Worm (Caenorhabditis elegans): ENCODE data around the gene C30G12.2.
A peak's percentile ranks its signal among the peaks of the same experiment; 100 is the strongest.

Gene C30G12.2

DNA sequence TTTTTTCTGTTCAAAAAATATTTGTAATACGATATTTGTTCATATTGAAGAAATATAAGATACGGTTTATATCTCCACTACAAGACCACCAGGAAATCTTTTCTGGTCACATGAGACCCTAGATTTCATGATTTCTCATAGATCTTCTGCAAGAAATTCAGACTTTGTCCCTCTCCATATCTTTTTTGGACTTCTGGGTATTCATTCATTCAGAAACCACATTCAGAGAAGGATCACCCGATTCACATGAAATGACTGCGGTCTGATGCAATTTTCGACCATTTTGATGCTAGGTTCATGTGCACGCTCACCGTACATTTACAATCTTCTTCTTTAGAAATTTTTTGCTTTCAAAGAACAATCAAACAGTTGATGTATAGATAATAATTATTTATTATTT, 10.4 kb upstream of the C30G12.2 start (continued):
- peak; percentile 22 for TF ChIP-seq nhr-90 (tag; optimal IDR thresholded peaks at IDR 0.05; ENCODE audit: poor library complexity)
- TF ChIP-seq mef-2 (tag; optimal IDR thresholded peaks at IDR 0.05): no peak
- TF ChIP-seq egl-13 (tag; optimal IDR thresholded peaks at IDR 0.05): no peak
- TF ChIP-seq egl-27 (tag; optimal IDR thresholded peaks at IDR 0.05): no peak
- TF ChIP-seq xbp-1 (tag; optimal IDR thresholded peaks at IDR 0.05): no peak
- TF ChIP-seq sptf-1 (tag; optimal IDR thresholded peaks at IDR 0.05): no peak
- TF ChIP-seq ceh-90 (tag; optimal IDR thresholded peaks at IDR 0.05): no peak
- TF ChIP-seq aly-2 (tag; optimal IDR thresholded peaks at IDR 0.05): no peak
- peak; percentile 30 for TF ChIP-seq lin-14 (GFP tag; optimal IDR thresholded peaks at IDR 0.05)
- no peak for TF ChIP-seq nhr-12 (tag; optimal IDR thresholded peaks at IDR 0.05)
- TF ChIP-seq nhr-71 (tag; optimal IDR thresholded peaks at IDR 0.05): peak; percentile 61
- peak; percentile 76 for TF ChIP-seq nhr-20 (tag; optimal IDR thresholded peaks at IDR 0.05)
- no peak for TF ChIP-seq alr-1 (tag; optimal IDR thresholded peaks at IDR 0.05; ENCODE audit: borderline replicate concordance)
- no peak for TF ChIP-seq lin-39 (tag; optimal IDR thresholded peaks at IDR 0.05)
- TF ChIP-seq fkh-10 (GFP tag; optimal IDR thresholded peaks at IDR 0.05): no peak
- no peak for TF ChIP-seq efl-3 (GFP tag; optimal IDR thresholded peaks at IDR 0.05)
- no peak for TF ChIP-seq fkh-4 (tag; optimal IDR thresholded peaks at IDR 0.05; ENCODE audit: borderline replicate concordance)
- no peak for TF ChIP-seq tlp-1 (tag; optimal IDR thresholded peaks at IDR 0.05)
- no peak for TF ChIP-seq unc-30 (tag; optimal IDR thresholded peaks at IDR 0.05)
- no peak for TF ChIP-seq swsn-7 (tag; optimal IDR thresholded peaks at IDR 0.05)
- peak; percentile 25 for TF ChIP-seq tbx-2 (tag; optimal IDR thresholded peaks at IDR 0.05)
- peak; percentile 67 for TF ChIP-seq blmp-1 (tag; optimal IDR thresholded peaks at IDR 0.05)
- TF ChIP-seq mep-1 (tag; optimal IDR thresholded peaks at IDR 0.05): no peak

DNA sequence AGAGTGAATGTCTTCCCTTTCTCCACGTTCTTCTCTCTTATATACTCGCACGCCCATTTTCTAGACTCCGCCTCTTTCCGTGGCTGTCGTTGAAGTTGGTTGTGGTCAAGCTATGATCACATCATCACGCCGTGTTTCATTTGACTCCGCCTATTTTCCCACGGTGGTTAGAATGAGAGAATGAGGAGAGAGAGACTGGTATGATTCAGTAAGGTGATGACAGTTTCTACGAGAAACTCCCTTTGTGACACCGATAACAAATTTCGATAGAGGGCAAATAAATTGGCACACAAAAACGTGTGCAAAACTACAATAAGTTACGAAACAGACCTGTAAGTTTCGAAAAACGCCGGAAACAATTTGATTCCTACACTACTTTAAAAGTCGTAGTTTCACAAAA, 9.6 kb upstream of the C30G12.2 start:
- TF ChIP-seq efl-1 (optimal IDR thresholded peaks at IDR 0.05) (no peak), efl-1 (GFP tag; optimal IDR thresholded peaks at IDR 0.05 in 1 of 2) (peak in 1 of 2 experiments; percentile 23), nhr-71 (tag; optimal IDR thresholded peaks at IDR 0.05) (peak; percentile 5), ceh-82 (tag; optimal IDR thresholded peaks at IDR 0.05) (no peak), xbp-1 (tag; optimal IDR thresholded peaks at IDR 0.05) (no peak), F16B12.6 (tag; optimal IDR thresholded peaks at IDR 0.05) (no peak), jun-1 (tag; optimal IDR thresholded peaks at IDR 0.05) (no peak), nhr-28 (tag; optimal IDR thresholded peaks at IDR 0.05) (peak; percentile 2), nhr-20 (tag; optimal IDR thresholded peaks at IDR 0.05) (peak; percentile 25), lin-14 (GFP tag; optimal IDR thresholded peaks at IDR 0.05) (peak; percentile 13), unc-130 (tag; optimal IDR thresholded peaks at IDR 0.05) (no peak)

DNA sequence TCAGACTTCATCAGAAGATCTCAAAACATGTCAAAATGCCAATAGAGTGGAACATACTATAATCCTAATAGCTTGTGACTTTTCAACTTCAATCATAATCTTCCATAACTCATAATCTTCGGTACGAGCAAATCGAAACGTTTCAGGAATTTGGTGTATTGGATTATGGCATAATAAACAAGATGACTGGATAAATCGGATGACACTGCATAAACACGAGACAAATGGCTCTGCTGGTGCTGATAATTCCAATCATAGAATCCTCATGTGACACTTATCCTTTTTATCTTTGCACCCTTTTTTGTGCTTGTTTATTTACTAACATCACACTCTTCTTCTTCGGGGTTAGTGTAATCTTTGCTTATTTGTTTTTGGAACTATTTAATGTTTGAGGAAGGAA, 7.2 kb upstream of the C30G12.2 start:
- TF ChIP-seq nhr-90 (tag; optimal IDR thresholded peaks at IDR 0.05; ENCODE audit: poor library complexity) (no peak), hpl-2 (GFP tag; optimal IDR thresholded peaks at IDR 0.05) (no peak), sox-4 (tag; optimal IDR thresholded peaks at IDR 0.05) (peak; percentile 70), unc-30 (tag; optimal IDR thresholded peaks at IDR 0.05) (no peak), dsc-1 (tag; optimal IDR thresholded peaks at IDR 0.05) (peak; percentile 99), F16B12.6 (tag; optimal IDR thresholded peaks at IDR 0.05) (no peak), nhr-85 (tag) (no peak), Y116A8C.19 (tag; optimal IDR thresholded peaks at IDR 0.05; ENCODE audit: borderline replicate concordance) (no peak), elt-2 (tag; optimal IDR thresholded peaks at IDR 0.05) (no peak), mdl-1 (tag; optimal IDR thresholded peaks at IDR 0.05) (no peak), irx-1 (tag; optimal IDR thresholded peaks at IDR 0.05) (no peak), fos-1 (tag; optimal IDR thresholded peaks at IDR 0.05) (no peak), zip-4 (GFP tag; optimal IDR thresholded peaks at IDR 0.05) (no peak), lin-14 (GFP tag; optimal IDR thresholded peaks at IDR 0.05) (no peak), hlh-17 (GFP tag; optimal IDR thresholded peaks at IDR 0.05; ENCODE audit: borderline replicate concordance) (no peak), snu-23 (GFP tag; optimal IDR thresholded peaks at IDR 0.05) (no peak), nhr-20 (tag; optimal IDR thresholded peaks at IDR 0.05) (peak; percentile 6), egl-13 (tag; optimal IDR thresholded peaks at IDR 0.05) (peak; percentile 33), ceh-90 (tag; optimal IDR thresholded peaks at IDR 0.05) (no peak), aha-1 (tag; optimal IDR thresholded peaks at IDR 0.05) (no peak), jun-1 (tag; optimal IDR thresholded peaks at IDR 0.05) (no peak), nhr-76 (tag; optimal IDR thresholded peaks at IDR 0.05) (no peak), nhr-71 (tag; optimal IDR thresholded peaks at IDR 0.05) (peak; percentile 39), nhr-77 (tag; optimal IDR thresholded peaks at IDR 0.05) (no peak), fkh-8 (tag; optimal IDR thresholded peaks at IDR 0.05) (peak; percentile 29), aly-2 (tag; optimal IDR thresholded peaks at IDR 0.05) (no peak), tlp-1 (tag; optimal IDR thresholded peaks at IDR 0.05) (no peak), ceh-8 (GFP tag; optimal IDR thresholded peaks at IDR 0.05) (no peak), ztf-11 (tag; optimal IDR thresholded peaks at IDR 0.05) (no peak), lir-3 (tag; optimal IDR thresholded peaks at IDR 0.05; ENCODE audit: poor library complexity) (peak; percentile 22)
